Fruit fly (Drosophila melanogaster) whole organism, embryonic: Measurements from ENCODE around the gene Txl.
A peak's percentile ranks its signal among the peaks of the same experiment; 100 is the strongest.

Experiments
- C15 ChIP-seq: fragments of 200-800 bp; sonication (Bioruptor generic); IDR thresholded peaks from 3 replicates; pipeline ENCODE4 v1.3.6; 2022; ENCODE audit warnings: missing biosample characterization, missing genetic modification characterization
- CG11695 ChIP-seq: fragments of 200-800 bp; sonication (Bioruptor generic); IDR thresholded peaks from 3 replicates; pipeline ENCODE4 v1.3.6; 2022; ENCODE audit warnings: missing biosample characterization, missing genetic modification characterization
- CG12071 ChIP-seq: fragments of 200-800 bp; sonication (Bioruptor generic); optimal IDR thresholded peaks from 3 replicates; lab custom pipeline; 2018; ENCODE audit warnings: missing biosample characterization, mild to moderate bottlenecking, missing genetic modification characterization
- CG12659 ChIP-seq: fragments of 200-800 bp; sonication (Bioruptor generic); optimal IDR thresholded peaks from 3 replicates; lab custom pipeline; 2017; ENCODE audit warnings: mild to moderate bottlenecking, missing biosample characterization, missing genetic modification reagents, missing genetic modification characterization
- CG12942 ChIP-seq: fragments of 200-800 bp; sonication (Bioruptor generic); optimal IDR thresholded peaks from 3 replicates; lab custom pipeline; 2016; ENCODE audit warnings: missing biosample characterization, missing genetic modification characterization
- CG15696 ChIP-seq: fragments of 200-800 bp; sonication (Bioruptor generic); optimal IDR thresholded peaks from 2 replicates; lab custom pipeline; 2019; ENCODE audit warnings: missing biosample characterization, mild to moderate bottlenecking, missing genetic modification characterization, moderate library complexity
- CG17359 ChIP-seq: fragments of 200-800 bp; sonication (Bioruptor generic); optimal IDR thresholded peaks from 3 replicates; lab custom pipeline; 2018; ENCODE audit warnings: missing biosample characterization, mild to moderate bottlenecking, missing genetic modification characterization, moderate library complexity
- CG17912 ChIP-seq: fragments of 200-800 bp; sonication (Bioruptor generic); optimal IDR thresholded peaks from 2 replicates; lab custom pipeline; 2018; ENCODE audit warnings: missing biosample characterization, mild to moderate bottlenecking, missing genetic modification characterization
- CG2120 ChIP-seq: fragments of 200-800 bp; sonication (Bioruptor generic); optimal IDR thresholded peaks from 3 replicates; lab custom pipeline; 2016; ENCODE audit warnings: missing biosample characterization, missing genetic modification characterization
- CG34376 ChIP-seq: fragments of 200-800 bp; sonication (Bioruptor generic); optimal IDR thresholded peaks from 2 replicates; lab custom pipeline; 2018; ENCODE audit warnings: missing biosample characterization, mild to moderate bottlenecking, missing genetic modification characterization
- CG4360 ChIP-seq: fragments of 200-800 bp; sonication (Bioruptor generic); IDR thresholded peaks from 2 replicates; pipeline ENCODE4 v1.3.6; 2022; ENCODE audit warnings: missing biosample characterization, missing genetic modification characterization
- CG4854 ChIP-seq: fragments of 200-800 bp; sonication (Bioruptor generic); optimal IDR thresholded peaks from 2 replicates; lab custom pipeline; 2016; ENCODE audit warnings: missing biosample characterization, missing genetic modification characterization, inconsistent platforms
- CG6854 ChIP-seq: fragments of 200-800 bp; sonication (Bioruptor generic); optimal IDR thresholded peaks from 3 replicates; lab custom pipeline; 2017; ENCODE audit warnings: missing biosample characterization, mild to moderate bottlenecking, missing genetic modification characterization
- CG9797 ChIP-seq: fragments of 200-800 bp; sonication (Bioruptor generic); optimal IDR thresholded peaks from 3 replicates; lab custom pipeline; 2018; ENCODE audit warnings: missing biosample characterization, mild to moderate bottlenecking, missing genetic modification characterization
- D ChIP-seq, 2 experiments: fragments of 200-800 bp in 1 of 2; fragments of >200 bp in 1 of 2; sonication (Bioruptor generic) in 1 of 2; optimal IDR thresholded peaks; 2 replicates in 1 of 2; 3 replicates in 1 of 2; lab custom pipeline; 2017; ENCODE audit warnings: mild to moderate bottlenecking in 1 of 2, missing biosample characterization in 1 of 2, missing genetic modification characterization in 1 of 2, missing genetic modification reagents in 1 of 2
- D19B ChIP-seq: fragments of 200-800 bp; sonication (Bioruptor generic); optimal IDR thresholded peaks from 2 replicates; lab custom pipeline; 2017; ENCODE audit warnings: missing biosample characterization, mild to moderate bottlenecking, missing genetic modification characterization
- Dp ChIP-seq: fragments of 200-800 bp; sonication (Bioruptor generic); optimal IDR thresholded peaks from 2 replicates; lab custom pipeline; 2018; ENCODE audit warnings: missing biosample characterization, mild to moderate bottlenecking, missing genetic modification characterization, moderate library complexity
- Fer1 ChIP-seq: fragments of 200-800 bp; sonication (Bioruptor generic); optimal IDR thresholded peaks from 2 replicates; lab custom pipeline; 2017; ENCODE audit warnings: missing biosample characterization, mild to moderate bottlenecking, missing genetic modification characterization
- HLH4C ChIP-seq: fragments of 200-800 bp; sonication (Bioruptor generic); IDR thresholded peaks from 3 replicates; pipeline ENCODE4 v1.3.6; 2022; ENCODE audit warnings: missing biosample characterization, missing genetic modification characterization; ENCODE audit not compliant: partially characterized antibody
- HmgZ ChIP-seq: fragments of 200-800 bp; sonication (Bioruptor generic); optimal IDR thresholded peaks from 2 replicates; lab custom pipeline; 2018; ENCODE audit warnings: missing biosample characterization, mild to moderate bottlenecking, missing genetic modification characterization
- Hmr ChIP-seq: fragments of 200-800 bp; sonication (Bioruptor generic); optimal IDR thresholded peaks from 3 replicates; lab custom pipeline; 2017; ENCODE audit warnings: mild to moderate bottlenecking, missing biosample characterization, missing genetic modification reagents, missing genetic modification characterization
- Neu2 ChIP-seq: fragments of 200-800 bp; sonication (Bioruptor generic); optimal IDR thresholded peaks from 3 replicates; lab custom pipeline; 2016; ENCODE audit warnings: missing biosample characterization, missing genetic modification characterization, borderline replicate concordance
- Nf-YB ChIP-seq: fragments of 200-800 bp; sonication (Bioruptor generic); optimal IDR thresholded peaks from 3 replicates; lab custom pipeline; 2019; ENCODE audit warnings: missing biosample characterization, mild to moderate bottlenecking, missing genetic modification characterization, moderate library complexity
- NfI ChIP-seq: fragments of 200-800 bp; sonication (Bioruptor generic); optimal IDR thresholded peaks from 3 replicates; lab custom pipeline; 2018; ENCODE audit warnings: missing biosample characterization, mild to moderate bottlenecking, missing genetic modification characterization, moderate library complexity
- YL-1 ChIP-seq: fragments of 200-800 bp; sonication (Bioruptor generic); optimal IDR thresholded peaks from 3 replicates; lab custom pipeline; 2017; ENCODE audit warnings: missing biosample characterization, mild to moderate bottlenecking, missing genetic modification characterization
- ab ChIP-seq: fragments of 200-800 bp; sonication (Bioruptor generic); optimal IDR thresholded peaks from 2 replicates; lab custom pipeline; 2016; ENCODE audit warnings: missing biosample characterization, missing genetic modification characterization
- amos ChIP-seq: fragments of 200-800 bp; sonication (Bioruptor generic); IDR thresholded peaks from 2 replicates; pipeline ENCODE4 v1.3.6; 2022; ENCODE audit warnings: missing biosample characterization, missing genetic modification characterization; ENCODE audit not compliant: partially characterized antibody
- ase ChIP-seq: fragments of 200-800 bp; sonication (Bioruptor generic); IDR thresholded peaks from 3 replicates; pipeline ENCODE4 v1.3.6; 2022; ENCODE audit warnings: missing biosample characterization, missing genetic modification characterization
- bsh ChIP-seq, 2 experiments: fragments of 200-800 bp; sonication (Bioruptor generic); optimal IDR thresholded peaks; 2 replicates each; lab custom pipeline; 2017 to 2018; ENCODE audit warnings: mild to moderate bottlenecking in 2 of 2, missing biosample characterization in 2 of 2, missing genetic modification characterization in 2 of 2, moderate library complexity in 1 of 2
- cato ChIP-seq: fragments of 200-800 bp; sonication (Bioruptor generic); optimal IDR thresholded peaks from 2 replicates; lab custom pipeline; 2016; ENCODE audit warnings: missing biosample characterization, missing genetic modification characterization, borderline replicate concordance
- cg ChIP-seq: fragments of 200-800 bp; sonication (Bioruptor generic); optimal IDR thresholded peaks from 3 replicates; lab custom pipeline; 2019; ENCODE audit warnings: missing biosample characterization, mild to moderate bottlenecking, missing genetic modification characterization, moderate library complexity
- chn ChIP-seq: fragments of 200-800 bp; sonication (Bioruptor generic); optimal IDR thresholded peaks from 2 replicates; lab custom pipeline; 2016; ENCODE audit warnings: missing biosample characterization, missing genetic modification characterization
- danr ChIP-seq: fragments of 200-800 bp; sonication (Bioruptor generic); IDR thresholded peaks from 2 replicates; pipeline ENCODE4 v1.3.6; 2022; ENCODE audit warnings: missing biosample characterization, missing genetic modification characterization
- disco-r ChIP-seq: fragments of 200-800 bp; sonication (Bioruptor generic); optimal IDR thresholded peaks from 2 replicates; lab custom pipeline; 2016; ENCODE audit warnings: missing biosample characterization, missing genetic modification characterization
- dm ChIP-seq: fragments of 200-800 bp; sonication (Bioruptor generic); optimal IDR thresholded peaks from 3 replicates; lab custom pipeline; 2016; ENCODE audit warnings: missing biosample characterization, missing genetic modification characterization
- dmrt11E ChIP-seq: fragments of 200-800 bp; sonication (Bioruptor generic); optimal IDR thresholded peaks from 3 replicates; lab custom pipeline; 2018; ENCODE audit warnings: missing biosample characterization, mild to moderate bottlenecking, missing genetic modification characterization, moderate library complexity
- dysf ChIP-seq: fragments of 200-800 bp; sonication (Bioruptor generic); IDR thresholded peaks from 3 replicates; pipeline ENCODE4 v1.3.6; 2022; ENCODE audit warnings: missing biosample characterization, missing genetic modification characterization
- eve ChIP-seq, 2 experiments: fragments of >200 bp; optimal IDR thresholded peaks; 2 replicates each; lab custom pipeline; 2017; ENCODE audit warnings: missing biosample characterization in 2 of 2, missing genetic modification characterization in 2 of 2
- fd3F ChIP-seq: fragments of 200-800 bp; sonication (Bioruptor generic); optimal IDR thresholded peaks from 2 replicates; lab custom pipeline; 2018; ENCODE audit warnings: missing biosample characterization, mild to moderate bottlenecking, missing genetic modification characterization, moderate library complexity
- h ChIP-seq: fragments of >200 bp; optimal IDR thresholded peaks from 2 replicates; lab custom pipeline; 2017
- mld ChIP-seq: fragments of 200-800 bp; sonication (Bioruptor generic); IDR thresholded peaks from 3 replicates; pipeline ENCODE4 v1.3.6; 2022; ENCODE audit warnings: missing biosample characterization, missing genetic modification characterization; ENCODE audit not compliant: partially characterized antibody
- onecut ChIP-seq: fragments of 200-800 bp; sonication (Bioruptor generic); IDR thresholded peaks from 2 replicates; pipeline ENCODE4 v1.3.6; 2022; ENCODE audit warnings: missing biosample characterization, missing genetic modification characterization
- scrt ChIP-seq: fragments of 200-800 bp; sonication (Bioruptor generic); optimal IDR thresholded peaks from 2 replicates; lab custom pipeline; 2018; ENCODE audit warnings: missing biosample characterization, mild to moderate bottlenecking, missing genetic modification characterization, moderate library complexity
- seq ChIP-seq: fragments of 200-800 bp; sonication (Bioruptor generic); IDR thresholded peaks from 2 replicates; pipeline ENCODE4 v1.3.6; 2022; ENCODE audit warnings: missing biosample characterization, missing genetic modification characterization
- sug ChIP-seq: fragments of 200-800 bp; optimal IDR thresholded peaks from 2 replicates; lab custom pipeline; 2019; ENCODE audit warnings: missing biosample characterization, mild to moderate bottlenecking, missing genetic modification characterization, moderate library complexity
- trem ChIP-seq: fragments of 200-800 bp; optimal IDR thresholded peaks from 3 replicates; lab custom pipeline; 2019; ENCODE audit warnings: missing biosample characterization, mild to moderate bottlenecking, missing genetic modification characterization, moderate library complexity
- tx ChIP-seq: fragments of 200-800 bp; sonication (Bioruptor generic); optimal IDR thresholded peaks from 2 replicates; lab custom pipeline; 2016; ENCODE audit warnings: missing biosample characterization, missing genetic modification characterization
- zf30C ChIP-seq: fragments of 200-800 bp; sonication (Bioruptor generic); optimal IDR thresholded peaks from 3 replicates; lab custom pipeline; 2018; ENCODE audit warnings: missing biosample characterization, mild to moderate bottlenecking, missing genetic modification characterization

Txl gene

dm6 chr3L:5752903-5753604, 12.6 kb upstream of the Txl start, which contains the start of gene Usp47:
Gene Usp47 (plus strand): TSS chr3L:5752973.
- TF ChIP-seq YL-1 (GFP tag; lab: Kevin White, UChicago) (peak; percentile 72), zf30C (GFP tag; lab: Kevin White, UChicago) (peak; percentile 63), C15 (no peak), CG4854 (GFP tag; lab: Kevin White, UChicago) (no peak), CG34376 (GFP tag; lab: Kevin White, UChicago) (peak; percentile 36), NfI (no peak), CG17912 (no peak), danr (GFP tag; lab: Robert Waterston, UW) (no peak), D19B (no peak), Fer1 (peak; percentile 58), CG12942 (no peak), h (lab: Kevin White, UChicago) (no peak), CG9797 (GFP tag; lab: Kevin White, UChicago) (peak; percentile 74), amos (GFP tag; lab: Robert Waterston, UW) (peak; percentile 27; the same call in 1 of the 2 replicates), Nf-YB (GFP tag; lab: Kevin White, UChicago) (no peak), seq (0 out of 2 replicates have a peak, but pooled peaks have one; percentile 17), CG12659 (GFP tag; lab: Kevin White, UChicago) (peak; percentile 38), dysf (GFP tag; lab: Robert Waterston, UW) (0 out of 3 replicates have a peak, but pooled peaks have one; percentile 6), ab (GFP tag; lab: Kevin White, UChicago) (no peak), D (optimal IDR thresholded peaks at IDR 0.05; lab: Kevin White, UChicago) (peak; percentile 58), D (GFP tag; optimal IDR thresholded peaks at IDR 0.05; lab: Kevin White, UChicago) (no peak), tx (no peak), mld (GFP tag; lab: Robert Waterston, UW) (0 out of 3 replicates have a peak, but pooled peaks have one; percentile 36), CG17359 (tag; lab: Kevin White, UChicago) (no peak), Neu2 (GFP tag; lab: Kevin White, UChicago) (no peak), CG12071 (GFP tag; lab: Kevin White, UChicago) (peak; percentile 16), dm (peak; percentile 7), onecut (GFP tag; lab: Robert Waterston, UW) (no peak), ase (GFP tag; lab: Robert Waterston, UW) (no peak), scrt (GFP tag; lab: Kevin White, UChicago) (no peak), CG6854 (GFP tag; lab: Kevin White, UChicago) (no peak), HmgZ (tag; lab: Kevin White, UChicago) (peak; percentile 62), CG4360 (GFP tag; lab: Robert Waterston, UW) (peak; percentile 44), cg (GFP tag; lab: Kevin White, UChicago) (peak; percentile 99), HLH4C (GFP tag; lab: Robert Waterston, UW) (no peak), CG15696 (no peak), CG11695 (no peak), eve (GFP tag; optimal IDR thresholded peaks at IDR 0.05; lab: Kevin White, UChicago) (no peak), Dp (peak; percentile 54), sug (tag; lab: Kevin White, UChicago) (peak; percentile 6), bsh (GFP tag; optimal IDR thresholded peaks at IDR 0.05; lab: Kevin White, UChicago) (peak in 1 of 2 experiments; percentile 38), dmrt11E (no peak), Hmr (GFP tag; lab: Kevin White, UChicago) (peak; percentile 28), trem (tag; lab: Kevin White, UChicago) (peak; percentile 45), CG2120 (GFP tag; lab: Kevin White, UChicago) (no peak), disco-r (GFP tag; lab: Kevin White, UChicago) (no peak), chn (no peak), cato (no peak), fd3F (no peak)
